Fruit fly (Drosophila melanogaster) whole organism, prepupa: Measurements from ENCODE around the gene CG7408.
A peak's percentile ranks its signal among the peaks of the same experiment; 100 is the strongest.

Experiments
- Blimp-1 ChIP-seq: fragments of 200-800 bp; sonication (Bioruptor generic); optimal IDR thresholded peaks from 3 replicates; lab custom pipeline; 2017; ENCODE audit warnings: missing biosample characterization, missing genetic modification characterization, mild to moderate bottlenecking, moderate library complexity, missing genetic modification reagents
- CG11294 ChIP-seq: fragments of 200-800 bp; sonication (Bioruptor generic); IDR thresholded peaks from 2 replicates; pipeline ENCODE4 v1.3.6; 2022; ENCODE audit warnings: missing biosample characterization, missing genetic modification characterization
- CG11902 ChIP-seq: fragments of 200-800 bp; sonication (Bioruptor generic); optimal IDR thresholded peaks from 3 replicates; lab custom pipeline; 2016; ENCODE audit warnings: missing biosample characterization, missing genetic modification characterization
- CG15336 ChIP-seq: fragments of 200-800 bp; sonication (Bioruptor generic); IDR thresholded peaks from 2 replicates; pipeline ENCODE4 v1.3.6; 2022; ENCODE audit warnings: missing biosample characterization, missing genetic modification characterization
- CG1621 ChIP-seq: fragments of 200-800 bp; sonication (Bioruptor generic); optimal IDR thresholded peaks from 3 replicates; lab custom pipeline; 2018; ENCODE audit warnings: missing biosample characterization, mild to moderate bottlenecking, missing genetic modification characterization
- CG3032 ChIP-seq: fragments of 200-800 bp; optimal IDR thresholded peaks from 2 replicates; lab custom pipeline; 2019; ENCODE audit warnings: missing biosample characterization, mild to moderate bottlenecking, missing genetic modification characterization, moderate library complexity
- CG31627 ChIP-seq: fragments of 200-800 bp; sonication (Bioruptor generic); optimal IDR thresholded peaks from 3 replicates; lab custom pipeline; 2016; ENCODE audit warnings: missing biosample characterization, missing genetic modification characterization
- CG34406 ChIP-seq: fragments of 200-800 bp; sonication (Bioruptor generic); optimal IDR thresholded peaks from 3 replicates; lab custom pipeline; 2016; ENCODE audit warnings: missing biosample characterization, missing genetic modification characterization
- CG3919 ChIP-seq: fragments of 200-800 bp; sonication (Bioruptor generic); optimal IDR thresholded peaks from 3 replicates; lab custom pipeline; 2016; ENCODE audit warnings: missing biosample characterization, missing genetic modification characterization
- CG6808 ChIP-seq: fragments of 200-800 bp; sonication (Bioruptor generic); optimal IDR thresholded peaks from 3 replicates; lab custom pipeline; 2017; ENCODE audit warnings: missing biosample characterization, missing genetic modification characterization, mild to moderate bottlenecking, moderate library complexity, missing genetic modification reagents
- CG7368 ChIP-seq: fragments of 200-800 bp; sonication (Bioruptor generic); optimal IDR thresholded peaks from 3 replicates; lab custom pipeline; 2016; ENCODE audit warnings: missing biosample characterization, missing genetic modification characterization
- CG8119 ChIP-seq: fragments of 200-800 bp; sonication (Bioruptor generic); IDR thresholded peaks from 3 replicates; pipeline ENCODE4 v1.3.6; 2022; ENCODE audit warnings: missing biosample characterization, missing genetic modification characterization
- CG8319 ChIP-seq: fragments of 200-800 bp; sonication (Bioruptor generic); optimal IDR thresholded peaks from 3 replicates; lab custom pipeline; 2016; ENCODE audit warnings: missing biosample characterization, missing genetic modification characterization
- CG8632 ChIP-seq: fragments of 200-800 bp; sonication (Bioruptor generic); optimal IDR thresholded peaks from 3 replicates; lab custom pipeline; 2016; ENCODE audit warnings: missing biosample characterization, missing genetic modification characterization
- CG9139 ChIP-seq: fragments of 200-800 bp; sonication (Bioruptor generic); optimal IDR thresholded peaks from 3 replicates; lab custom pipeline; 2017; ENCODE audit warnings: missing biosample characterization, mild to moderate bottlenecking, missing genetic modification characterization
- Eip75B ChIP-seq: fragments of 200-800 bp; sonication (Bioruptor generic); optimal IDR thresholded peaks from 3 replicates; lab custom pipeline; 2016; ENCODE audit warnings: missing biosample characterization, missing genetic modification characterization
- Eip78C ChIP-seq: fragments of 200-800 bp; sonication (Bioruptor generic); peaks from one replicate; lab custom pipeline; 2016; ENCODE audit warnings: missing biosample characterization, missing genetic modification characterization
- Eip93F ChIP-seq: fragments of 200-800 bp; sonication (Bioruptor generic); optimal IDR thresholded peaks from 2 replicates; lab custom pipeline; 2016; ENCODE audit warnings: missing biosample characterization, mild to moderate bottlenecking, missing genetic modification characterization
- Ets21C ChIP-seq: fragments of 200-800 bp; sonication (Bioruptor generic); optimal IDR thresholded peaks from 3 replicates; lab custom pipeline; 2016; ENCODE audit warnings: missing biosample characterization, missing genetic modification characterization
- Ets96B ChIP-seq: fragments of 200-800 bp; optimal IDR thresholded peaks from 2 replicates; lab custom pipeline; 2019; ENCODE audit warnings: missing biosample characterization, mild to moderate bottlenecking, missing genetic modification characterization, moderate library complexity
- Hr38 ChIP-seq: sonication (Bioruptor generic); optimal IDR thresholded peaks from 2 replicates; lab custom pipeline; 2016; ENCODE audit warnings: missing biosample characterization, missing genetic modification characterization
- Hr4 ChIP-seq: fragments of 200-800 bp; sonication (Bioruptor generic); optimal IDR thresholded peaks from 3 replicates; lab custom pipeline; 2016; ENCODE audit warnings: missing biosample characterization, missing genetic modification characterization
- Met ChIP-seq: fragments of 200-800 bp; sonication (Bioruptor generic); optimal IDR thresholded peaks from 3 replicates; lab custom pipeline; 2016; ENCODE audit warnings: missing biosample characterization, missing genetic modification characterization
- Sox102F ChIP-seq: fragments of 200-800 bp; sonication (Bioruptor generic); optimal IDR thresholded peaks from 2 replicates; lab custom pipeline; 2016; ENCODE audit warnings: missing biosample characterization, mild to moderate bottlenecking, missing genetic modification characterization
- Sox15 ChIP-seq: fragments of 200-800 bp; sonication (Bioruptor generic); optimal IDR thresholded peaks from 3 replicates; lab custom pipeline; 2016; ENCODE audit warnings: missing biosample characterization, missing genetic modification characterization
- achi ChIP-seq: fragments of 200-800 bp; sonication (Bioruptor generic); optimal IDR thresholded peaks from 3 replicates; lab custom pipeline; 2016; ENCODE audit warnings: missing biosample characterization, missing genetic modification characterization
- acj6 ChIP-seq: fragments of 200-800 bp; sonication (Bioruptor generic); optimal IDR thresholded peaks from 3 replicates; lab custom pipeline; 2016; ENCODE audit warnings: missing biosample characterization, missing genetic modification characterization
- cyc ChIP-seq: fragments of 200-800 bp; sonication (Bioruptor generic); optimal IDR thresholded peaks from 3 replicates; lab custom pipeline; 2016; ENCODE audit warnings: missing biosample characterization, missing genetic modification characterization
- dac ChIP-seq: fragments of 200-800 bp; sonication (Bioruptor generic); optimal IDR thresholded peaks from 2 replicates; lab custom pipeline; 2017; ENCODE audit warnings: missing biosample characterization, mild to moderate bottlenecking, missing genetic modification characterization
- dsx ChIP-seq: fragments of 200-800 bp; optimal IDR thresholded peaks from 3 replicates; lab custom pipeline; 2019; ENCODE audit warnings: missing biosample characterization, mild to moderate bottlenecking, missing genetic modification characterization, moderate library complexity; ENCODE audit not compliant: poor library complexity, severe bottlenecking
- eg ChIP-seq: fragments of 200-800 bp; sonication (Bioruptor generic); IDR thresholded peaks from 3 replicates; pipeline ENCODE4 v1.3.6; 2022; ENCODE audit warnings: missing biosample characterization, missing genetic modification characterization
- esn ChIP-seq: fragments of 200-800 bp; sonication (Bioruptor generic); optimal IDR thresholded peaks from 2 replicates; lab custom pipeline; 2016; ENCODE audit warnings: missing biosample characterization, mild to moderate bottlenecking, missing genetic modification characterization, moderate library complexity
- fkh ChIP-seq: fragments of 200-800 bp; sonication (Bioruptor generic); optimal IDR thresholded peaks from 3 replicates; lab custom pipeline; 2017; ENCODE audit warnings: missing biosample characterization, mild to moderate bottlenecking, missing genetic modification characterization, moderate library complexity
- lz ChIP-seq: fragments of 200-800 bp; sonication (Bioruptor generic); optimal IDR thresholded peaks from 3 replicates; lab custom pipeline; 2016; ENCODE audit warnings: missing biosample characterization, missing genetic modification characterization
- net ChIP-seq: fragments of 200-800 bp; sonication (Bioruptor generic); optimal IDR thresholded peaks from 3 replicates; lab custom pipeline; 2016; ENCODE audit warnings: missing biosample characterization, missing genetic modification characterization
- pdm3 ChIP-seq: fragments of 200-800 bp; sonication (Bioruptor generic); optimal IDR thresholded peaks from 3 replicates; lab custom pipeline; 2016; ENCODE audit warnings: missing biosample characterization, missing genetic modification characterization
- ss ChIP-seq, 2 experiments: fragments of 200-800 bp; sonication (Bioruptor generic); optimal IDR thresholded peaks; 2 replicates in 1 of 2; 3 replicates in 1 of 2; lab custom pipeline; 2017 to 2018; ENCODE audit warnings: mild to moderate bottlenecking in 2 of 2, missing biosample characterization in 2 of 2, missing genetic modification characterization in 2 of 2, moderate library complexity in 1 of 2
- svp ChIP-seq: fragments of 200-800 bp; sonication (Bioruptor generic); peaks from one replicate; lab custom pipeline; 2016; ENCODE audit warnings: missing biosample characterization, missing genetic modification characterization
- topi ChIP-seq: fragments of 200-800 bp; sonication (Bioruptor generic); optimal IDR thresholded peaks from 3 replicates; lab custom pipeline; 2016; ENCODE audit warnings: missing biosample characterization, missing genetic modification characterization
- vri ChIP-seq: fragments of 200-800 bp; sonication (Bioruptor generic); optimal IDR thresholded peaks from 3 replicates; lab custom pipeline; 2016; ENCODE audit warnings: missing biosample characterization, mild to moderate bottlenecking, missing genetic modification characterization

The CG7408 gene

dm6 chr3L:17917687-17918434 is 39.0 kb downstream of the CG7408 start:
- TF ChIP-seq CG8319 (GFP tag; lab: Kevin White, UChicago) (no peak), CG3919 (GFP tag; lab: Kevin White, UChicago) (no peak), Hr38 (GFP tag; lab: Kevin White, UChicago) (no peak), lz (no peak), Met (peak; percentile 1), topi (GFP tag; lab: Kevin White, UChicago) (peak; percentile 6), net (no peak), acj6 (peak; percentile 8), Ets21C (GFP tag; lab: Kevin White, UChicago) (no peak), CG6808 (no peak), Sox15 (GFP tag; lab: Kevin White, UChicago) (no peak), Eip93F (GFP tag; lab: Kevin White, UChicago) (no peak), Ets96B (tag; lab: Kevin White, UChicago) (peak; percentile 15), CG3032 (tag; lab: Kevin White, UChicago) (peak; percentile 11), fkh (GFP tag; lab: Kevin White, UChicago) (no peak), CG8119 (no peak), ss (GFP tag; optimal IDR thresholded peaks at IDR 0.05; lab: Kevin White, UChicago) (peak in 1 of 2 experiments; percentile 17), Blimp-1 (GFP tag; lab: Kevin White, UChicago) (no peak), Sox102F (GFP tag; lab: Kevin White, UChicago) (no peak), dsx (GFP tag; lab: Kevin White, UChicago) (no peak), esn (GFP tag; lab: Kevin White, UChicago) (no peak), CG7368 (GFP tag; lab: Kevin White, UChicago) (no peak), Hr4 (GFP tag; lab: Kevin White, UChicago) (peak; percentile 1), svp (GFP tag; lab: Kevin White, UChicago) (peak; percentile 67), vri (GFP tag; lab: Kevin White, UChicago) (peak; percentile 8), Eip78C (GFP tag; lab: Kevin White, UChicago) (peak; percentile 81), CG15336 (GFP tag; lab: Robert Waterston, UW) (no peak)

- TF ChIP-seq svp (GFP tag; lab: Kevin White, UChicago) (peak; percentile 90), CG3919 (GFP tag; lab: Kevin White, UChicago) (no peak), Ets96B (tag; lab: Kevin White, UChicago) (no peak), CG31627 (GFP tag; lab: Kevin White, UChicago) (no peak), fkh (GFP tag; lab: Kevin White, UChicago) (peak; percentile 7), vri (GFP tag; lab: Kevin White, UChicago) (peak; percentile 48)
These were observed 42.6 kb downstream of the CG7408 start for dm6 chr3L:17921462-17921861.

dm6 chr3L:17922182-17923102 is 43.5 kb downstream of the CG7408 start:
- TF ChIP-seq CG11294 (no peak), fkh (GFP tag; lab: Kevin White, UChicago) (peak; percentile 53), dac (GFP tag; lab: Kevin White, UChicago) (no peak), CG11902 (GFP tag; lab: Kevin White, UChicago) (no peak), Sox15 (GFP tag; lab: Kevin White, UChicago) (no peak), acj6 (no peak), eg (no peak), CG1621 (tag; lab: Kevin White, UChicago) (no peak), CG8632 (GFP tag; lab: Kevin White, UChicago) (no peak), CG3919 (GFP tag; lab: Kevin White, UChicago) (no peak), vri (GFP tag; lab: Kevin White, UChicago) (peak; percentile 83), Met (no peak), svp (GFP tag; lab: Kevin White, UChicago) (peak; percentile 69), Hr4 (GFP tag; lab: Kevin White, UChicago) (no peak), lz (no peak), Eip75B (GFP tag; lab: Kevin White, UChicago) (no peak), pdm3 (GFP tag; lab: Kevin White, UChicago) (no peak), CG8119 (no peak), CG9139 (GFP tag; lab: Kevin White, UChicago) (peak; percentile 4), CG6808 (peak; percentile 23), CG34406 (GFP tag; lab: Kevin White, UChicago) (no peak), cyc (no peak), achi (GFP tag; lab: Kevin White, UChicago) (no peak)
- TF ChIP-seq, all 60 proteins: peak for 5
